Worm (Caenorhabditis elegans): ENCODE measurements around the gene pals-40.
A peak's percentile ranks its signal among the peaks of the same experiment; 100 is the strongest.

The pals-40 gene

DNA sequence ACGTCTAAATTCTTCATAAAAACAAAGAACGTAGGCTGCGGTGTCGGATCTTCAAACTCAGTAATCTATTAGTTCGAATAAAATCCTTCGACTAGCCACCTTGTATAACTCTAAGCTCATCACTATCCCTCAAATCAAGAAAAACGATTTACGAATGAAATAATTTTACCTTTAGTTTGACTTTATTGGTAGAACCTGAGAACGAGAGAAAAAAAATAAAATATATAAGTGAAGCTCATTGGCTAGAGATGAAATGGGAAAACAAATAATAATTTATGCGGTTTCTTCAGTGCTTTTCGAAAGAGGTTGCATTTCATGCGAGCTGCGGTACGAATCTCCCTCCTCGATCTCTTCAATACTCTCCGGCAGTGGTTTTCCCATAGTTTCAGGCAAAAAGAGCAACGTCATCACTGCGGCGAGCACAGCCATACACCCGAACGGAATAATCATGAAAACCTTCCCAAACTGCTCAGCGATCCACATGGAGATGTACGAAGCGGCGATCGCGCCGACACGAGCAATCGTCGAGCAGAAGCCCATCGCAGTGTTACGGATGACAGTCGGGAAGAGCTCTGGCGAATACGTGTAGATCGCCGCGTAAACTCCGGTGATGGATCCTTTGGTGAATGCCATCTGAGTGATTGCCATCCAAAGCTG lies 42.0 kb upstream of the pals-40 start (continued):
- TF ChIP-seq lsy-27 (tag; optimal IDR thresholded peaks at IDR 0.05; ENCODE audit: borderline replicate concordance, insufficient read depth) (no peak), ztf-25 (GFP tag; IDR thresholded peaks at IDR 0.05) (no peak), hmg-20 (GFP tag; IDR thresholded peaks at IDR 0.05) (peak; percentile 84), ceh-40 (GFP tag; IDR thresholded peaks at IDR 0.05) (0 out of 2 replicates have a peak, but pooled peaks have one; percentile 47), rec-8 (tag; optimal IDR thresholded peaks at IDR 0.05) (peak; percentile 46 to 48), snpc-1.1 (tag; optimal IDR thresholded peaks at IDR 0.05; ENCODE audit: insufficient read depth) (peak; percentile 71), F55B11.4 (tag; optimal IDR thresholded peaks at IDR 0.05; ENCODE audit: borderline replicate concordance, insufficient read depth) (no peak), unc-62 (GFP tag; optimal IDR thresholded peaks at IDR 0.05) (no peak), nhr-120 (GFP tag; IDR thresholded peaks at IDR 0.05) (peak; percentile 72; the same call in 1 of the 2 replicates), nfya-2 (GFP tag; IDR thresholded peaks at IDR 0.05) (no peak; the same call in 1 of the 2 replicates), dpff-1 (tag; optimal IDR thresholded peaks at IDR 0.05) (peak; percentile 81), nhr-90 (tag; optimal IDR thresholded peaks at IDR 0.05) (peak; percentile 93), T07F8.4 (tag; optimal IDR thresholded peaks at IDR 0.05) (no peak), ztf-18 (tag; optimal IDR thresholded peaks at IDR 0.05) (peak; percentile 57), K12H6.12 (tag; optimal IDR thresholded peaks at IDR 0.05) (peak; percentile 79), ets-4 (GFP tag; optimal IDR thresholded peaks at IDR 0.05) (no peak), bed-2 (GFP tag; IDR thresholded peaks at IDR 0.05) (no peak), ztf-6 (GFP tag; IDR thresholded peaks at IDR 0.05) (no peak), F52B5.7 (tag; optimal IDR thresholded peaks at IDR 0.05) (peak; percentile 87), aptf-2 (GFP tag; conservative IDR thresholded peaks at IDR 0.05) (no peak), F37B4.10 (GFP tag; IDR thresholded peaks at IDR 0.05) (0 out of 2 replicates have a peak, but pooled peaks have one; percentile 42), F22D6.2 (tag; optimal IDR thresholded peaks at IDR 0.05) (no peak), ztf-26 (tag; optimal IDR thresholded peaks at IDR 0.05) (peak; percentile 86), hmg-1.2 (GFP tag; IDR thresholded peaks at IDR 0.05) (peak; percentile 55), ztf-22 (GFP tag; optimal IDR thresholded peaks at IDR 0.05) (peak; percentile 81), attf-5 (GFP tag; optimal IDR thresholded peaks at IDR 0.05) (peak; percentile 63), xnd-1 (tag; optimal IDR thresholded peaks at IDR 0.05) (no peak), hlh-26 (GFP tag; conservative IDR thresholded peaks at IDR 0.05) (no peak), attf-3 (GFP tag; conservative IDR thresholded peaks at IDR 0.05) (no peak), nhr-80 (tag; optimal IDR thresholded peaks at IDR 0.05) (peak; percentile 12), gei-17 (GFP tag; optimal IDR thresholded peaks at IDR 0.05) (peak; percentile 75), D2030.7 (GFP tag; IDR thresholded peaks at IDR 0.05) (peak; percentile 58; the same call in 1 of the 2 replicates), mcd-1 (GFP tag; IDR thresholded peaks at IDR 0.05) (peak; percentile 77), sptf-2 (GFP tag; optimal IDR thresholded peaks at IDR 0.05) (peak; percentile 81), madf-8 (GFP tag; conservative IDR thresholded peaks at IDR 0.05) (no peak), B0019.2 (GFP tag; conservative IDR thresholded peaks at IDR 0.05) (no peak), somi-1 (GFP tag; optimal IDR thresholded peaks at IDR 0.05) (peak; percentile 44), hrde-1 (tag; optimal IDR thresholded peaks at IDR 0.05; ENCODE audit: borderline replicate concordance) (peak; percentile 96), lin-40 (tag; optimal IDR thresholded peaks at IDR 0.05) (peak; percentile 79), fkh-3 (tag; optimal IDR thresholded peaks at IDR 0.05) (peak; percentile 89), ceh-79 (tag; optimal IDR thresholded peaks at IDR 0.05) (peak; percentile 94), ceh-58 (GFP tag; IDR thresholded peaks at IDR 0.05) (no peak), Y95B8A.8 (GFP tag; IDR thresholded peaks at IDR 0.05) (peak; percentile 85; the same call in 1 of the 2 replicates), C06A6.2 (GFP tag; conservative IDR thresholded peaks at IDR 0.05) (no peak), cebp-2 (GFP tag; IDR thresholded peaks at IDR 0.05) (peak; percentile 82; the same call in 1 of the 2 replicates), ZK185.1 (tag; optimal IDR thresholded peaks at IDR 0.05; ENCODE audit: poor library complexity, severe bottlenecking) (peak; percentile 89), B0035.1 (tag; optimal IDR thresholded peaks at IDR 0.05) (peak; percentile 93)

Measured in whole organism, young adult.